Fruit fly (Drosophila melanogaster) whole organism, adult: ENCODE results near the gene CG33095.

Experiments used
- CG11617 ChIP-seq: fragments of 200-800 bp; sonication (Bioruptor generic); optimal IDR thresholded peaks from 2 replicates; lab custom pipeline; 2017; ENCODE audit warnings: mild to moderate bottlenecking, missing biosample characterization, missing genetic modification reagents, missing genetic modification characterization
- CG12768 ChIP-seq: fragments of 200-800 bp; sonication (Bioruptor generic); optimal IDR thresholded peaks from 2 replicates; lab custom pipeline; 2017; ENCODE audit warnings: missing biosample characterization, missing genetic modification characterization, mild to moderate bottlenecking, moderate library complexity, missing genetic modification reagents
- CG14711 ChIP-seq: fragments of 200-800 bp; sonication (Bioruptor generic); optimal IDR thresholded peaks from 2 replicates; lab custom pipeline; 2018; ENCODE audit warnings: missing biosample characterization, mild to moderate bottlenecking, missing genetic modification characterization, moderate library complexity
- CG1620 ChIP-seq: fragments of 200-800 bp; sonication (Bioruptor generic); optimal IDR thresholded peaks from 2 replicates; lab custom pipeline; 2016; ENCODE audit warnings: missing biosample characterization, missing genetic modification characterization
- CG33017 ChIP-seq: fragments of 200-800 bp; sonication (Bioruptor generic); optimal IDR thresholded peaks from 2 replicates; lab custom pipeline; 2018; ENCODE audit warnings: missing biosample characterization, mild to moderate bottlenecking, missing genetic modification characterization, moderate library complexity
- CG5204 ChIP-seq: fragments of 200-800 bp; sonication (Bioruptor generic); optimal IDR thresholded peaks from 2 replicates; lab custom pipeline; 2016; ENCODE audit warnings: missing biosample characterization, missing genetic modification characterization
- CG7045 ChIP-seq: fragments of 200-800 bp; sonication (Bioruptor generic); optimal IDR thresholded peaks from 2 replicates; lab custom pipeline; 2017; ENCODE audit warnings: missing biosample characterization, mild to moderate bottlenecking, missing genetic modification characterization
- CG7101 ChIP-seq: fragments of 200-800 bp; sonication (Bioruptor generic); optimal IDR thresholded peaks from 2 replicates; lab custom pipeline; 2018; ENCODE audit warnings: missing biosample characterization, mild to moderate bottlenecking, missing genetic modification characterization, moderate library complexity
- Clk ChIP-seq: fragments of 200-800 bp; sonication (Bioruptor generic); optimal IDR thresholded peaks from 2 replicates; lab custom pipeline; 2017; ENCODE audit warnings: missing biosample characterization, missing genetic modification characterization
- Crg-1 ChIP-seq: fragments of 200-800 bp; sonication (Bioruptor generic); optimal IDR thresholded peaks from 2 replicates; lab custom pipeline; 2016; ENCODE audit warnings: missing biosample characterization, missing genetic modification characterization
- Hr96 ChIP-seq: fragments of 200-800 bp; sonication (Bioruptor generic); optimal IDR thresholded peaks from 2 replicates; lab custom pipeline; 2016; ENCODE audit warnings: missing biosample characterization, missing genetic modification characterization
- Mnt ChIP-seq: fragments of 200-800 bp; sonication (Bioruptor generic); optimal IDR thresholded peaks from 2 replicates; lab custom pipeline; 2016; ENCODE audit warnings: missing biosample characterization, mild to moderate bottlenecking, missing genetic modification characterization
- bab1 ChIP-seq: fragments of 200-800 bp; sonication (Bioruptor generic); optimal IDR thresholded peaks from 3 replicates; lab custom pipeline; 2019; ENCODE audit warnings: missing biosample characterization, mild to moderate bottlenecking, missing genetic modification characterization, moderate library complexity
- cic ChIP-seq: fragments of 200-800 bp; sonication (Bioruptor generic); optimal IDR thresholded peaks from 2 replicates; lab custom pipeline; 2017; ENCODE audit warnings: missing biosample characterization, mild to moderate bottlenecking, missing genetic modification characterization, moderate library complexity
- cnc ChIP-seq, 2 experiments: fragments of >200 bp; optimal IDR thresholded peaks; 2 replicates each; lab custom pipeline; 2017
- kay ChIP-seq: fragments of 200-800 bp; sonication (Bioruptor generic); peaks from one replicate; lab custom pipeline; 2016; ENCODE audit warnings: missing biosample characterization, missing genetic modification characterization, borderline replicate concordance
- ovo ChIP-seq: fragments of 200-800 bp; sonication (Bioruptor generic); optimal IDR thresholded peaks from 2 replicates; lab custom pipeline; 2016; ENCODE audit warnings: missing biosample characterization, missing genetic modification characterization
- pad ChIP-seq: fragments of 200-800 bp; sonication (Bioruptor generic); optimal IDR thresholded peaks from 3 replicates; lab custom pipeline; 2017; ENCODE audit warnings: missing biosample characterization, missing genetic modification characterization, mild to moderate bottlenecking, moderate library complexity, missing genetic modification reagents
- tj ChIP-seq: fragments of 200-800 bp; sonication (Bioruptor generic); optimal IDR thresholded peaks from 3 replicates; lab custom pipeline; 2017; ENCODE audit warnings: missing biosample characterization, mild to moderate bottlenecking, missing genetic modification characterization, moderate library complexity
- toe ChIP-seq: fragments of 200-800 bp; sonication (Bioruptor generic); optimal IDR thresholded peaks from 2 replicates; lab custom pipeline; 2016; ENCODE audit warnings: missing biosample characterization, missing genetic modification characterization

Gene CG33095

dm6 chr3R:25094639-25095038, 2.8 kb upstream of the CG33095 start, which contains the start of gene fd96Cb:
Gene fd96Cb, plus strand, starts transcription at chr3R:25095012.
- TF ChIP-seq Crg-1 (GFP tag; lab: Kevin White, UChicago) (no peak), CG1620 (GFP tag; lab: Kevin White, UChicago) (no peak), CG5204 (GFP tag; lab: Kevin White, UChicago) (no peak), Mnt (no peak), cic (no peak), Hr96 (GFP tag; lab: Kevin White, UChicago) (no peak), toe (no peak), tj (GFP tag; lab: Kevin White, UChicago) (no peak), ovo (GFP tag; lab: Kevin White, UChicago) (no peak), bab1 (GFP tag; lab: Kevin White, UChicago) (no peak), CG33017 (tag; lab: Kevin White, UChicago) (no peak), pad (GFP tag; lab: Kevin White, UChicago) (no peak), CG12768 (GFP tag; lab: Kevin White, UChicago) (no peak), CG11617 (GFP tag; lab: Kevin White, UChicago) (no peak), kay (GFP tag; lab: Kevin White, UChicago) (no peak), cnc (optimal IDR thresholded peaks at IDR 0.05; lab: Kevin White, UChicago) (no peak), CG7045 (GFP tag; lab: Kevin White, UChicago) (no peak), Clk (GFP tag; lab: Kevin White, UChicago) (no peak)

dm6 chr3R:25102253-25102652, 4.8 kb downstream of the CG33095 start, which contains the start of gene CG45095:
Gene CG45095, plus strand, starts transcription at chr3R:25102553.
- TF ChIP-seq kay (GFP tag; lab: Kevin White, UChicago) (no peak), ovo (GFP tag; lab: Kevin White, UChicago) (no peak), CG7101 (tag; lab: Kevin White, UChicago) (no peak), tj (GFP tag; lab: Kevin White, UChicago) (no peak), CG14711 (no peak)

dm6 chr3R:25108932-25109331, 11.5 kb downstream of the CG33095 start, which contains the start of gene CG34027:
Gene CG34027, minus strand, starts transcription at chr3R:25109032.
- no peak for TF ChIP-seq CG7101 (tag; lab: Kevin White, UChicago)
- no peak for TF ChIP-seq CG12768 (GFP tag; lab: Kevin White, UChicago)
- no peak for TF ChIP-seq Mnt
- TF ChIP-seq Crg-1 (GFP tag; lab: Kevin White, UChicago) = no peak
- no peak for TF ChIP-seq pad (GFP tag; lab: Kevin White, UChicago)
- no peak for TF ChIP-seq bab1 (GFP tag; lab: Kevin White, UChicago)
- TF ChIP-seq CG7045 (GFP tag; lab: Kevin White, UChicago) = no peak
- no peak for TF ChIP-seq ovo (GFP tag; lab: Kevin White, UChicago)
- TF ChIP-seq tj (GFP tag; lab: Kevin White, UChicago) = no peak
- no peak for TF ChIP-seq Hr96 (GFP tag; lab: Kevin White, UChicago)
- TF ChIP-seq cic = no peak
- TF ChIP-seq CG5204 (GFP tag; lab: Kevin White, UChicago) = no peak

dm6 chr3R:25112466-25112939, 15.0 kb downstream of the CG33095 start, which contains the start of gene Nepl16:
Gene Nepl16, minus strand, starts transcription at chr3R:25112516.
- TF ChIP-seq CG7101 (tag; lab: Kevin White, UChicago) (no peak), CG11617 (GFP tag; lab: Kevin White, UChicago) (no peak), kay (GFP tag; lab: Kevin White, UChicago) (no peak), ovo (GFP tag; lab: Kevin White, UChicago) (no peak), cic (no peak), Hr96 (GFP tag; lab: Kevin White, UChicago) (no peak), CG12768 (GFP tag; lab: Kevin White, UChicago) (no peak), toe (no peak), cnc (optimal IDR thresholded peaks at IDR 0.05; lab: Kevin White, UChicago) (no peak), tj (GFP tag; lab: Kevin White, UChicago) (no peak), CG14711 (no peak), CG1620 (GFP tag; lab: Kevin White, UChicago) (no peak), CG7045 (GFP tag; lab: Kevin White, UChicago) (no peak), bab1 (GFP tag; lab: Kevin White, UChicago) (no peak), CG33017 (tag; lab: Kevin White, UChicago) (no peak), Crg-1 (GFP tag; lab: Kevin White, UChicago) (no peak)

dm6 chr3R:25122736-25123211, 25.3 kb downstream of the CG33095 start, which contains the start of the genes CG31510 and TTLL5:
Gene CG31510, minus strand, starts transcription at chr3R:25122920.
Gene TTLL5, minus strand, starts transcription at chr3R:25122920.
- TF ChIP-seq bab1 (GFP tag; lab: Kevin White, UChicago) (peak; percentile 37), CG14711 (no peak)

dm6 chr3R:25123262-25123661, 25.8 kb downstream of the CG33095 start, which contains the start of gene vig2:
Gene vig2, plus strand, starts transcription at chr3R:25123373.
- TF ChIP-seq pad (GFP tag; lab: Kevin White, UChicago) (peak; percentile 32), tj (GFP tag; lab: Kevin White, UChicago) (peak; percentile 7), CG11617 (GFP tag; lab: Kevin White, UChicago) (peak; percentile 61), ovo (GFP tag; lab: Kevin White, UChicago) (peak; percentile 37), CG7045 (GFP tag; lab: Kevin White, UChicago) (peak; percentile 61), bab1 (GFP tag; lab: Kevin White, UChicago) (peak; percentile 14), Crg-1 (GFP tag; lab: Kevin White, UChicago) (peak; percentile 36), Mnt (peak; percentile 32), CG12768 (GFP tag; lab: Kevin White, UChicago) (peak; percentile 31), Hr96 (GFP tag; lab: Kevin White, UChicago) (peak; percentile 48), CG33017 (tag; lab: Kevin White, UChicago) (peak; percentile 4), CG1620 (GFP tag; lab: Kevin White, UChicago) (peak; percentile 62), CG7101 (tag; lab: Kevin White, UChicago) (peak; percentile 47), CG5204 (GFP tag; lab: Kevin White, UChicago) (peak; percentile 33)
